Worm (Caenorhabditis elegans) whole organism, L2 larva: ENCODE measurements around the gene K12H6.8.

Source experiments
- C34F6.9 ChIP-seq: fragments of 150-350 bp; optimal IDR thresholded peaks from 2 replicates; lab custom pipeline; 2014; ENCODE audit warnings: missing biosample characterization, missing genetic modification characterization
- F13H6.1 ChIP-seq: sonication (generic microtip); optimal IDR thresholded peaks from 2 replicates; lab custom pipeline; 2016; ENCODE audit warnings: missing genetic modification characterization, missing compliant biosample characterization
- R02D3.7 ChIP-seq: fragments of 150-350 bp; optimal IDR thresholded peaks from 2 replicates; lab custom pipeline; 2014; ENCODE audit warnings: missing biosample characterization, missing genetic modification characterization
- alr-1 ChIP-seq: fragments of 150-350 bp; optimal IDR thresholded peaks from 2 replicates; lab custom pipeline; 2014; ENCODE audit warnings: missing biosample characterization, missing genetic modification characterization
- aly-2 ChIP-seq: fragments of 150-350 bp; optimal IDR thresholded peaks from 2 replicates; lab custom pipeline; 2014; ENCODE audit warnings: missing biosample characterization, missing genetic modification characterization
- ceh-16 ChIP-seq: fragments of 150-350 bp; optimal IDR thresholded peaks from 2 replicates; lab custom pipeline; 2014; ENCODE audit warnings: missing biosample characterization, missing genetic modification characterization
- ceh-82 ChIP-seq: fragments of 150-350 bp; optimal IDR thresholded peaks from 2 replicates; lab custom pipeline; 2014; ENCODE audit warnings: missing biosample characterization, missing genetic modification characterization
- crh-2 ChIP-seq: sonication (generic microtip); optimal IDR thresholded peaks from 2 replicates; lab custom pipeline; 2017; ENCODE audit warnings: missing biosample characterization, missing genetic modification characterization
- egl-27 ChIP-seq: sonication (generic microtip); optimal IDR thresholded peaks from 3 replicates; lab custom pipeline; 2017; ENCODE audit warnings: missing biosample characterization, missing genetic modification reagents, missing genetic modification characterization
- fos-1 ChIP-seq: fragments of 150-350 bp; optimal IDR thresholded peaks from 2 replicates; lab custom pipeline; 2014; ENCODE audit warnings: missing biosample characterization, missing genetic modification characterization
- gmeb-1 ChIP-seq: fragments of 150-350 bp; optimal IDR thresholded peaks from 2 replicates; lab custom pipeline; 2014; ENCODE audit warnings: missing biosample characterization, missing genetic modification characterization
- lin-11 ChIP-seq: fragments of 150-350 bp; sonication (generic microtip); optimal IDR thresholded peaks from 2 replicates; lab custom pipeline; 2014; ENCODE audit warnings: missing biosample characterization, missing genetic modification characterization, inconsistent platforms, mixed read lengths
- lin-13 ChIP-seq: fragments of 150-350 bp; optimal IDR thresholded peaks from 2 replicates; lab custom pipeline; 2014; ENCODE audit warnings: missing biosample characterization, missing genetic modification reagents, missing genetic modification characterization
- lin-39 ChIP-seq: fragments of 150-350 bp; optimal IDR thresholded peaks from 2 replicates; lab custom pipeline; 2014; ENCODE audit warnings: missing biosample characterization, missing genetic modification reagents, missing genetic modification characterization
- lsy-2 ChIP-seq, 2 experiments: fragments of 150-350 bp in 1 of 2; sonication (generic microtip) in 1 of 2; optimal IDR thresholded peaks; 2 replicates each; lab custom pipeline; 2014 to 2017; ENCODE audit warnings: missing biosample characterization in 2 of 2, missing genetic modification characterization in 2 of 2
- mab-5 ChIP-seq: fragments of 150-350 bp; optimal IDR thresholded peaks from 2 replicates; lab custom pipeline; 2014; ENCODE audit warnings: missing biosample characterization, missing genetic modification characterization
- mdl-1 ChIP-seq, 2 experiments: fragments of 150-350 bp in 1 of 2; sonication (generic microtip) in 1 of 2; optimal IDR thresholded peaks; 2 replicates each; lab custom pipeline; 2017; ENCODE audit warnings: missing biosample characterization in 2 of 2, missing genetic modification characterization in 2 of 2
- nhr-10 ChIP-seq: sonication (generic microtip); optimal IDR thresholded peaks from 2 replicates; lab custom pipeline; 2017; ENCODE audit warnings: missing biosample characterization, missing genetic modification characterization
- nhr-11 ChIP-seq: fragments of 150-350 bp; optimal IDR thresholded peaks from 2 replicates; lab custom pipeline; 2014; ENCODE audit warnings: missing biosample characterization, missing genetic modification characterization
- nhr-12 ChIP-seq: fragments of 150-350 bp; optimal IDR thresholded peaks from 2 replicates; lab custom pipeline; 2014; ENCODE audit warnings: missing biosample characterization, missing genetic modification characterization
- nhr-129 ChIP-seq: fragments of 150-350 bp; optimal IDR thresholded peaks from 2 replicates; lab custom pipeline; 2014; ENCODE audit warnings: missing biosample characterization, missing genetic modification characterization
- nhr-21 ChIP-seq: fragments of 150-350 bp; optimal IDR thresholded peaks from 2 replicates; lab custom pipeline; 2014; ENCODE audit warnings: missing biosample characterization, missing genetic modification characterization
- nhr-237 ChIP-seq: fragments of 150-350 bp; optimal IDR thresholded peaks from 2 replicates; lab custom pipeline; 2014; ENCODE audit warnings: missing biosample characterization, missing genetic modification characterization
- nhr-25 ChIP-seq: fragments of 150-350 bp; sonication (generic microtip); optimal IDR thresholded peaks from 3 replicates; lab custom pipeline; 2014; ENCODE audit warnings: missing biosample characterization, missing genetic modification characterization
- nhr-77 ChIP-seq: fragments of 150-350 bp; optimal IDR thresholded peaks from 2 replicates; lab custom pipeline; 2014; ENCODE audit warnings: missing biosample characterization, missing genetic modification characterization
- peb-1 ChIP-seq: fragments of 150-350 bp; optimal IDR thresholded peaks from 2 replicates; lab custom pipeline; 2014; ENCODE audit warnings: missing biosample characterization, missing genetic modification characterization
- skn-1 ChIP-seq: sonication (generic microtip); optimal IDR thresholded peaks from 2 replicates; lab custom pipeline; 2017; ENCODE audit warnings: missing biosample characterization, missing genetic modification characterization
- sma-3 ChIP-seq: sonication (generic microtip); optimal IDR thresholded peaks from 2 replicates; lab custom pipeline; 2016; ENCODE audit warnings: missing genetic modification reagents, missing genetic modification characterization, missing compliant biosample characterization
- sma-9 ChIP-seq, 2 experiments: fragments of 150-350 bp in 1 of 2; sonication (generic microtip) in 1 of 2; optimal IDR thresholded peaks; 2 replicates each; lab custom pipeline; 2014 to 2016; ENCODE audit warnings: missing genetic modification characterization in 2 of 2, mild to moderate bottlenecking in 1 of 2, missing biosample characterization in 1 of 2, missing compliant biosample characterization in 1 of 2, missing genetic modification reagents in 1 of 2, moderate library complexity in 1 of 2
- unc-39 ChIP-seq: fragments of 150-350 bp; optimal IDR thresholded peaks from 2 replicates; lab custom pipeline; 2014; ENCODE audit warnings: missing biosample characterization, missing genetic modification characterization
- unc-55 ChIP-seq: fragments of 150-350 bp; sonication (generic microtip); optimal IDR thresholded peaks from 3 replicates; lab custom pipeline; 2014; ENCODE audit warnings: missing biosample characterization, missing genetic modification reagents, missing genetic modification characterization
- unc-62 ChIP-seq: fragments of 150-350 bp; optimal IDR thresholded peaks from 2 replicates; lab custom pipeline; 2014; ENCODE audit warnings: missing biosample characterization, missing genetic modification reagents, missing genetic modification characterization
- zag-1 ChIP-seq: fragments of 150-350 bp; optimal IDR thresholded peaks from 2 replicates; lab custom pipeline; 2014; ENCODE audit warnings: missing biosample characterization, missing genetic modification characterization
- ztf-1 ChIP-seq: fragments of 200-800 bp; sonication (Bioruptor generic); conservative IDR thresholded peaks from 2 replicates; pipeline ENCODE4 v1.3.6; 2022; ENCODE audit warnings: missing genetic modification characterization, missing compliant biosample characterization

K12H6.8 gene

DNA sequence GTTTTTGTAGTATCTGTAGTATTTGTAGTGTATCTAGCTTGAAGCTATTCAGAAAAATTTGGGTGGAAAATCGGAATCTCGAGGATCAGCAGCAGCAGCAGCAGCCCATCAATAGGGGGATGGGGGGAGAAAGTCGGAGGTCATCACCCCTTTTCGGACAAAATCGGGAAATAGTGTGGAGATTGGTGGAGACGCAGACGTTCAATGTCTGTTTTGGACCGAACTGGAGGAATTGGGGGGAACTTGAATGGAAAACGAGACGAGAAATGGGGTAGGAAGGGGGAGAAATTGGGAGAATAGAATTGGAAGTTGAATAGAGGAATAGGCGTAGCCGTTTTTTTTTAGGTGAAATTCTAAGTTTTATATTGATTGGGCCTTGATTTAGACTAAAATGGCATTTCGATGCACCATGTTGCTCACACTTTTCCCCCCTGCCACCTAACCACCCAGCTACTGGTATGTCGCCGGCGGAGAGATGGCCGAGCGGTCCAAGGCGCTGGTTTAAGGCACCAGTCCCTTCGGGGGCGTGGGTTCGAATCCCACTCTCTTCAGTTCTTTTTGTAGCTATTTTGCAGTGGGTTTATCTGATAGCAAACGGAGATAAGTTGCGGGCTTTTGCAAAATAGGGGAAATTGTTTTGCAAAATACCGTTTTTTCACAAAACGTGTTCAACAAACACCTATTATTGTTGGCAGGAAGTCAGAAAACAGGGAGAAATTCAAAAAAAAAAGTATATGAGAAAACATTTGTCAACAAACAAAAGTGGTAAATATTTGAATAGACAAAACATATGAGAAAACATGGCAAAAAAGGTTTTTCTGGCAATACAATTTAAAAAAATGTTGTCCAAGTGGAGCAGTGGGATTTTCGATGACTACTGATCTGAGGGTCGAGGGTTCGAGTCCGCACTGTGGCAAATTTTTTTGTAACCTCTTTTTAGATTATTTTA is 32.5 kb downstream of the K12H6.8 start:
- no peak for TF ChIP-seq egl-27
- TF ChIP-seq nhr-21, result peak; percentile 16
- TF ChIP-seq nhr-129, result peak; percentile 2

- TF ChIP-seq nhr-129 (peak; percentile 19), unc-55 (peak; percentile 11), lin-11 (tag; lab: Kevin White, UChicago) (peak; percentile 13), nhr-11 (no peak), gmeb-1 (peak; percentile 18), nhr-25 (tag; lab: Kevin White, UChicago) (no peak)
Measured at ce11 chrII:2861385-2862099, 33.8 kb downstream of the K12H6.8 start.

ce11 chrII:2862557-2863035 is 34.9 kb downstream of the K12H6.8 start:
- no peak for TF ChIP-seq nhr-129
- TF ChIP-seq lin-13, result no peak
- no peak for TF ChIP-seq mdl-1 (tag; optimal IDR thresholded peaks at IDR 0.05; lab: Kevin White, UChicago)
- TF ChIP-seq mab-5 (tag; lab: Kevin White, UChicago), result no peak
- no peak for TF ChIP-seq nhr-10 (tag; lab: Kevin White, UChicago)
- no peak for TF ChIP-seq fos-1 (tag; lab: Kevin White, UChicago)
- no peak for TF ChIP-seq unc-55
- TF ChIP-seq lin-39, result no peak
- TF ChIP-seq ceh-82, result no peak
- TF ChIP-seq egl-27, result no peak
- no peak for TF ChIP-seq crh-2 (tag; lab: Kevin White, UChicago)
- no peak for TF ChIP-seq C34F6.9 (tag; lab: Kevin White, UChicago)
- TF ChIP-seq gmeb-1, result no peak
- TF ChIP-seq nhr-237 (tag; lab: Kevin White, UChicago), result no peak
- TF ChIP-seq unc-39, result no peak
- no peak for TF ChIP-seq peb-1 (tag; lab: Kevin White, UChicago)
- TF ChIP-seq zag-1 (tag; lab: Kevin White, UChicago), result no peak
- no peak for TF ChIP-seq R02D3.7 (tag; lab: Kevin White, UChicago)
- no peak for TF ChIP-seq sma-3 (GFP tag; lab: Kevin White, UChicago)
- no peak for TF ChIP-seq alr-1 (tag; lab: Kevin White, UChicago)

- no peak for TF ChIP-seq ztf-1
- no peak for TF ChIP-seq nhr-77 (tag; lab: Kevin White, UChicago)
- no peak for TF ChIP-seq unc-62 (GFP tag; lab: Kevin White, UChicago)
- no peak for TF ChIP-seq ceh-16 (tag; lab: Kevin White, UChicago)
- TF ChIP-seq nhr-12 (tag; lab: Kevin White, UChicago), result no peak
- TF ChIP-seq sma-3 (GFP tag; lab: Kevin White, UChicago), result no peak
- no peak for TF ChIP-seq F13H6.1 (tag; lab: Kevin White, UChicago)
- no peak for TF ChIP-seq gmeb-1
- TF ChIP-seq unc-55, result no peak
- no peak for TF ChIP-seq skn-1 (tag; lab: Kevin White, UChicago)
- no peak for TF ChIP-seq crh-2 (tag; lab: Kevin White, UChicago)
- TF ChIP-seq nhr-10 (tag; lab: Kevin White, UChicago), result no peak
- TF ChIP-seq aly-2, result no peak
- TF ChIP-seq unc-39, result no peak
- no peak for TF ChIP-seq lsy-2 (tag; optimal IDR thresholded peaks at IDR 0.05; lab: Kevin White, UChicago)
- no peak for TF ChIP-seq sma-9 (GFP tag; optimal IDR thresholded peaks at IDR 0.05; lab: Kevin White, UChicago)
- TF ChIP-seq sma-9 (tag; optimal IDR thresholded peaks at IDR 0.05; lab: Kevin White, UChicago), result no peak
- TF ChIP-seq zag-1 (tag; lab: Kevin White, UChicago), result no peak
Measured at ce11 chrII:2864229-2864628, 36.5 kb downstream of the K12H6.8 start, which contains the start of gene Y110A2AL.5. TSS of gene Y110A2AL.5 (plus strand) at chrII:2864529.
